Worm (Caenorhabditis elegans) whole organism, young adult: Measurements from ENCODE around the gene Y42H9AR.4.

ENCODE experiments used
- B0261.1 ChIP-seq: sonication (generic microtip); optimal IDR thresholded peaks from 2 replicates; lab custom pipeline; 2016; ENCODE audit warnings: mild to moderate bottlenecking, missing genetic modification characterization, moderate library complexity, missing compliant biosample characterization
- C06A6.2 ChIP-seq: fragments of 200-800 bp; sonication (Bioruptor generic); conservative IDR thresholded peaks from 2 replicates; pipeline ENCODE4 v1.3.6; 2022; ENCODE audit warnings: missing genetic modification characterization, missing compliant biosample characterization
- D2030.7 ChIP-seq: fragments of 200-800 bp; sonication (Bioruptor generic); IDR thresholded peaks from 2 replicates; pipeline ENCODE4 v1.3.6; 2022; ENCODE audit warnings: missing genetic modification reagents, missing genetic modification characterization, missing compliant biosample characterization
- F33H1.4 ChIP-seq: fragments of 200-800 bp; sonication (Bioruptor generic); IDR thresholded peaks from 2 replicates; pipeline ENCODE4 v1.3.6; 2022; ENCODE audit warnings: missing genetic modification reagents, missing genetic modification characterization, missing compliant biosample characterization
- F49E8.2 ChIP-seq: sonication (generic microtip); optimal IDR thresholded peaks from 3 replicates; lab custom pipeline; 2017; ENCODE audit warnings: missing genetic modification characterization, mild to moderate bottlenecking, missing compliant biosample characterization, antibody characterized with exemption, moderate library complexity; ENCODE audit not compliant: insufficient read depth
- F57A8.1 ChIP-seq: fragments of 200-800 bp; sonication (Bioruptor generic); optimal IDR thresholded peaks from 2 replicates; lab custom pipeline; 2018; ENCODE audit warnings: mild to moderate bottlenecking, missing genetic modification characterization, moderate library complexity, missing compliant biosample characterization
- K11D2.4 ChIP-seq: fragments of 200-800 bp; sonication (Bioruptor generic); IDR thresholded peaks from 2 replicates; pipeline ENCODE4 v1.3.6; 2022; ENCODE audit warnings: missing genetic modification reagents, missing genetic modification characterization, missing compliant biosample characterization
- K12H6.12 ChIP-seq: fragments of 200-800 bp; sonication (Bioruptor generic); optimal IDR thresholded peaks from 2 replicates; lab custom pipeline; 2018; ENCODE audit warnings: mild to moderate bottlenecking, missing genetic modification characterization, missing compliant biosample characterization
- T26A5.8 ChIP-seq: sonication (generic microtip); optimal IDR thresholded peaks from 2 replicates; lab custom pipeline; 2016; ENCODE audit warnings: missing genetic modification characterization, missing compliant biosample characterization
- Y53G8AR.9 ChIP-seq: fragments of 200-800 bp; sonication (Bioruptor generic); conservative IDR thresholded peaks from 2 replicates; pipeline ENCODE4 v1.3.6; 2022; ENCODE audit warnings: missing genetic modification reagents, missing genetic modification characterization, missing compliant biosample characterization
- Y67H2A.10 ChIP-seq: fragments of 200-800 bp; sonication (Bioruptor generic); conservative IDR thresholded peaks from 2 replicates; pipeline ENCODE4 v1.3.6; 2022; ENCODE audit warnings: missing genetic modification reagents, missing genetic modification characterization, missing compliant biosample characterization
- ZK185.1 ChIP-seq: sonication (generic microtip); optimal IDR thresholded peaks from 2 replicates; lab custom pipeline; 2016; ENCODE audit warnings: mild to moderate bottlenecking, missing genetic modification characterization, missing compliant biosample characterization; ENCODE audit not compliant: poor library complexity, severe bottlenecking
- akir-1 ChIP-seq: fragments of 200-800 bp; sonication (Bioruptor generic); optimal IDR thresholded peaks from 2 replicates; lab custom pipeline; 2018; ENCODE audit warnings: mild to moderate bottlenecking, missing genetic modification characterization, moderate library complexity, missing compliant biosample characterization
- aptf-2 ChIP-seq: fragments of 200-800 bp; sonication (Bioruptor generic); conservative IDR thresholded peaks from 2 replicates; pipeline ENCODE4 v1.3.6; 2022; ENCODE audit warnings: missing genetic modification reagents, missing genetic modification characterization, missing compliant biosample characterization
- atf-7 ChIP-seq: sonication (generic microtip); optimal IDR thresholded peaks from 2 replicates; lab custom pipeline; 2017; ENCODE audit warnings: mild to moderate bottlenecking, missing genetic modification characterization, missing compliant biosample characterization
- attf-6 ChIP-seq: fragments of 200-800 bp; sonication (Bioruptor generic); IDR thresholded peaks from 2 replicates; pipeline ENCODE4 v1.3.6; 2022; ENCODE audit warnings: missing genetic modification reagents, missing genetic modification characterization, missing compliant biosample characterization
- cebp-2 ChIP-seq: fragments of 200-800 bp; sonication (Bioruptor generic); IDR thresholded peaks from 2 replicates; pipeline ENCODE4 v1.3.6; 2022; ENCODE audit warnings: missing genetic modification characterization, missing compliant biosample characterization
- ceh-79 ChIP-seq: sonication (generic microtip); optimal IDR thresholded peaks from 2 replicates; lab custom pipeline; 2017; ENCODE audit warnings: mild to moderate bottlenecking, missing genetic modification characterization, missing compliant biosample characterization
- dox-1 ChIP-seq: fragments of 200-800 bp; sonication (Bioruptor generic); IDR thresholded peaks from 2 replicates; pipeline ENCODE4 v1.3.6; 2022; ENCODE audit warnings: missing genetic modification reagents, missing genetic modification characterization, missing compliant biosample characterization
- efl-1 ChIP-seq: fragments of 150-350 bp; optimal IDR thresholded peaks from 2 replicates; lab custom pipeline; 2014; ENCODE audit warnings: missing biosample characterization, missing genetic modification reagents, missing genetic modification characterization
- egl-44 ChIP-seq: fragments of 200-800 bp; sonication (Bioruptor generic); IDR thresholded peaks from 2 replicates; pipeline ENCODE4 v1.3.6; 2022; ENCODE audit warnings: missing genetic modification reagents, missing genetic modification characterization, missing compliant biosample characterization
- ekl-4 ChIP-seq: fragments of 200-800 bp; sonication (Bioruptor generic); IDR thresholded peaks from 2 replicates; pipeline ENCODE4 v1.3.6; 2022; ENCODE audit warnings: missing genetic modification reagents, missing genetic modification characterization, missing compliant biosample characterization
- ets-4 ChIP-seq: fragments of 200-800 bp; sonication (Bioruptor generic); optimal IDR thresholded peaks from 2 replicates; lab custom pipeline; 2018; ENCODE audit warnings: mild to moderate bottlenecking, missing genetic modification characterization, missing compliant biosample characterization
- gei-17 ChIP-seq: fragments of 200-800 bp; sonication (Bioruptor generic); optimal IDR thresholded peaks from 2 replicates; lab custom pipeline; 2018; ENCODE audit warnings: mild to moderate bottlenecking, missing genetic modification characterization, missing compliant biosample characterization
- hmg-20 ChIP-seq: fragments of 200-800 bp; sonication (Bioruptor generic); IDR thresholded peaks from 2 replicates; pipeline ENCODE4 v1.3.6; 2022; ENCODE audit warnings: missing genetic modification reagents, missing genetic modification characterization, missing compliant biosample characterization
- hrde-1 ChIP-seq: sonication (generic microtip); optimal IDR thresholded peaks from 2 replicates; lab custom pipeline; 2016; ENCODE audit warnings: missing genetic modification characterization, mild to moderate bottlenecking, missing compliant biosample characterization, moderate library complexity, missing genotype, missing genetic modification reagents, borderline replicate concordance
- lin-26 ChIP-seq: fragments of 200-800 bp; sonication (Bioruptor generic); IDR thresholded peaks from 2 replicates; pipeline ENCODE4 v1.3.6; 2022; ENCODE audit warnings: missing genetic modification reagents, missing genetic modification characterization, missing compliant biosample characterization
- lin-35 ChIP-seq, 3 experiments: fragments of 150-350 bp in 2 of 3; sonication (generic microtip) in 1 of 3; optimal IDR thresholded peaks; 2 replicates each; lab custom pipeline; 2014 to 2018; ENCODE audit warnings: missing biosample characterization in 3 of 3, missing genetic modification characterization in 3 of 3, missing genetic modification reagents in 3 of 3
- lsy-27 ChIP-seq: sonication (generic microtip); optimal IDR thresholded peaks from 2 replicates; lab custom pipeline; 2017; ENCODE audit warnings: missing genetic modification characterization, mild to moderate bottlenecking, missing compliant biosample characterization, antibody characterized with exemption, missing genotype, borderline replicate concordance; ENCODE audit not compliant: insufficient read depth
- madf-6 ChIP-seq: fragments of 200-800 bp; sonication (Bioruptor generic); IDR thresholded peaks from 2 replicates; pipeline ENCODE4 v1.3.6; 2022; ENCODE audit warnings: missing genetic modification reagents, missing genetic modification characterization, missing compliant biosample characterization
- madf-8 ChIP-seq: fragments of 200-800 bp; sonication (Bioruptor generic); conservative IDR thresholded peaks from 2 replicates; pipeline ENCODE4 v1.3.6; 2022; ENCODE audit warnings: missing genetic modification reagents, missing genetic modification characterization, missing compliant biosample characterization
- nfya-2 ChIP-seq: fragments of 200-800 bp; sonication (Bioruptor generic); IDR thresholded peaks from 2 replicates; pipeline ENCODE4 v1.3.6; 2022; ENCODE audit warnings: missing genetic modification reagents, missing genetic modification characterization, missing compliant biosample characterization
- nhr-120 ChIP-seq: fragments of 200-800 bp; sonication (Bioruptor generic); IDR thresholded peaks from 2 replicates; pipeline ENCODE4 v1.3.6; 2022; ENCODE audit warnings: missing genetic modification characterization, missing compliant biosample characterization
- nhr-90 ChIP-seq: sonication (generic microtip); optimal IDR thresholded peaks from 2 replicates; lab custom pipeline; 2016; ENCODE audit warnings: missing genotype, mild to moderate bottlenecking, missing genetic modification characterization, missing compliant biosample characterization
- pbrm-1 ChIP-seq: fragments of 200-800 bp; sonication (Bioruptor generic); IDR thresholded peaks from 2 replicates; pipeline ENCODE4 v1.3.6; 2022; ENCODE audit warnings: missing genetic modification reagents, missing genetic modification characterization, missing compliant biosample characterization
- pha-4 ChIP-seq: fragments of 150-350 bp; sonication (generic microtip); optimal IDR thresholded peaks from 2 replicates; lab custom pipeline; 2014; ENCODE audit warnings: missing biosample characterization, missing genetic modification reagents, missing genetic modification characterization
- rpc-1 ChIP-seq, 2 experiments: fragments of 150-350 bp in 1 of 2; sonication (generic microtip) in 1 of 2; optimal IDR thresholded peaks; 2 replicates each; lab custom pipeline; 2014 to 2018; ENCODE audit warnings: missing biosample characterization in 1 of 2, missing genetic modification characterization in 1 of 2, missing genetic modification reagents in 1 of 2, missing genotype in 1 of 2
- sdz-38 ChIP-seq: sonication (generic microtip); optimal IDR thresholded peaks from 2 replicates; lab custom pipeline; 2016; ENCODE audit warnings: missing genotype, missing genetic modification characterization, missing compliant biosample characterization
- snpc-3.4 ChIP-seq: sonication (generic microtip); optimal IDR thresholded peaks from 2 replicates; lab custom pipeline; 2017; ENCODE audit warnings: missing genetic modification characterization, mild to moderate bottlenecking, missing compliant biosample characterization, antibody characterized with exemption, moderate library complexity, missing genotype, missing genetic modification reagents
- somi-1 ChIP-seq: fragments of 200-800 bp; sonication (Bioruptor generic); optimal IDR thresholded peaks from 2 replicates; lab custom pipeline; 2018; ENCODE audit warnings: mild to moderate bottlenecking, missing genetic modification characterization, missing compliant biosample characterization
- tbx-9 ChIP-seq: sonication (generic microtip); optimal IDR thresholded peaks from 2 replicates; lab custom pipeline; 2016; ENCODE audit warnings: borderline replicate concordance, missing genetic modification characterization, inconsistent platforms, missing compliant biosample characterization
- unc-130 ChIP-seq: sonication (generic microtip); optimal IDR thresholded peaks from 2 replicates; lab custom pipeline; 2016; ENCODE audit warnings: missing genetic modification reagents, missing genetic modification characterization, missing compliant biosample characterization
- xnd-1 ChIP-seq: sonication (generic microtip); optimal IDR thresholded peaks from 2 replicates; lab custom pipeline; 2016; ENCODE audit warnings: missing genotype, missing genetic modification reagents, missing genetic modification characterization, missing compliant biosample characterization
- zim-3 ChIP-seq: sonication (generic microtip); optimal IDR thresholded peaks from 2 replicates; lab custom pipeline; 2017; ENCODE audit warnings: mild to moderate bottlenecking, missing genetic modification characterization, moderate library complexity, missing compliant biosample characterization
- ztf-18 ChIP-seq: sonication (generic microtip); optimal IDR thresholded peaks from 2 replicates; lab custom pipeline; 2016; ENCODE audit warnings: missing genotype, mild to moderate bottlenecking, missing genetic modification characterization, missing compliant biosample characterization
- ztf-22 ChIP-seq: fragments of 200-800 bp; sonication (Bioruptor generic); optimal IDR thresholded peaks from 2 replicates; lab custom pipeline; 2018; ENCODE audit warnings: mild to moderate bottlenecking, missing genetic modification characterization, moderate library complexity, missing compliant biosample characterization
- ztf-25 ChIP-seq: fragments of 200-800 bp; sonication (Bioruptor generic); IDR thresholded peaks from 2 replicates; pipeline ENCODE4 v1.3.6; 2022; ENCODE audit warnings: missing genetic modification reagents, missing genetic modification characterization, missing compliant biosample characterization
- ztf-26 ChIP-seq: sonication (generic microtip); optimal IDR thresholded peaks from 2 replicates; lab custom pipeline; 2017; ENCODE audit warnings: missing genetic modification characterization, missing compliant biosample characterization
- ztf-28 ChIP-seq: fragments of 200-800 bp; sonication (Bioruptor generic); IDR thresholded peaks from 2 replicates; pipeline ENCODE4 v1.3.6; 2022; ENCODE audit warnings: missing genetic modification reagents, missing genetic modification characterization, missing compliant biosample characterization

Y42H9AR.4 gene

ce11 chrIV:8061267-8061666 lies 50.8 kb downstream of the Y42H9AR.4 start (continued):
- TF ChIP-seq lin-26 (GFP tag; lab: Robert Waterston, UW) (no peak), hmg-20 (no peak), ztf-28 (GFP tag; lab: Robert Waterston, UW) (no peak), F57A8.1 (GFP tag; lab: Kevin White, UChicago) (no peak), F33H1.4 (GFP tag; lab: Robert Waterston, UW) (peak; percentile 94), sdz-38 (tag; lab: Kevin White, UChicago) (no peak), B0261.1 (tag; lab: Kevin White, UChicago) (no peak), ceh-79 (tag; lab: Kevin White, UChicago) (no peak), gei-17 (no peak), attf-6 (no peak), ztf-26 (tag; lab: Kevin White, UChicago) (no peak), nfya-2 (no peak), dox-1 (GFP tag; lab: Robert Waterston, UW) (no peak), somi-1 (GFP tag; lab: Kevin White, UChicago) (no peak), F49E8.2 (tag; lab: Kevin White, UChicago) (no peak), lsy-27 (tag; lab: Kevin White, UChicago) (no peak), pha-4 (no peak), madf-8 (peak; percentile 93), unc-130 (GFP tag; lab: Kevin White, UChicago) (no peak), egl-44 (no peak), Y67H2A.10 (no peak), tbx-9 (tag; lab: Kevin White, UChicago) (no peak), ztf-22 (GFP tag; lab: Kevin White, UChicago) (no peak), atf-7 (no peak), ZK185.1 (tag; lab: Kevin White, UChicago) (no peak), C06A6.2 (no peak), akir-1 (GFP tag; lab: Kevin White, UChicago) (no peak), lin-35 (GFP tag; optimal IDR thresholded peaks at IDR 0.05; lab: Kevin White, UChicago) (no peak), hrde-1 (tag; lab: Kevin White, UChicago) (no peak), xnd-1 (tag; lab: Kevin White, UChicago) (peak; percentile 85), aptf-2 (GFP tag; lab: Robert Waterston, UW) (no peak), ztf-25 (GFP tag; lab: Robert Waterston, UW) (no peak), nhr-90 (tag; lab: Kevin White, UChicago) (no peak), K12H6.12 (tag; lab: Kevin White, UChicago) (no peak), T26A5.8 (tag; lab: Kevin White, UChicago) (no peak), K11D2.4 (GFP tag; lab: Robert Waterston, UW) (no peak), ekl-4 (GFP tag; lab: Robert Waterston, UW) (no peak), nhr-120 (no peak), D2030.7 (GFP tag; lab: Robert Waterston, UW) (peak; percentile 72), cebp-2 (GFP tag; lab: Robert Waterston, UW) (no peak), zim-3 (tag; lab: Kevin White, UChicago) (no peak), efl-1 (GFP tag; lab: Kevin White, UChicago) (peak; percentile 86), rpc-1 (optimal IDR thresholded peaks at IDR 0.05; lab: Kevin White, UChicago) (no peak), rpc-1 (tag; optimal IDR thresholded peaks at IDR 0.05; lab: Kevin White, UChicago) (no peak), ztf-18 (no peak), snpc-3.4 (tag; lab: Kevin White, UChicago) (peak; percentile 60), pbrm-1 (no peak), Y53G8AR.9 (GFP tag; lab: Robert Waterston, UW) (no peak), madf-6 (GFP tag; lab: Robert Waterston, UW) (no peak; the same call in 1 of the 2 replicates), ets-4 (GFP tag; lab: Kevin White, UChicago) (no peak)
